Worm (Caenorhabditis elegans): Measurements from ENCODE around the gene nspg-7.1.

DNA sequence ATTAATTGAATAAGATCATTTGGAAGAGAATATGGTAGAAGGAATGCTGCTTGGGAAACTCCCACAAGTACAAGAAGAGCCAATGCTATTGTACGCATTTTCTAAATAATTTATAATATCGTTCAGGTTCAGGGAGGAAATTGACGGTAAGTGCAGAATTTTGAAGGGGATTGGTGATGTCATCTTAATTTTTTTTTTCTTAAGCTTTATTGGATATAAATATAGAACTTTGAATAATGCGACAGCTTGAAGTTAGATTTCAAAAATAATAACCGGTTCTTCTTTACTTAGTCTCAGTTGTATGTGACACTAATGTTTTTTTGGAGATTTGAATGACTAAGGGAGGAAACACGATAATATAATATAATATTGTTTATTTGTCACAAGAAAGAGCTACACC is at the start of gene nspg-7.1:
- TF ChIP-seq ama-1 (optimal IDR thresholded peaks at IDR 0.05): no peak
- TF ChIP-seq nhr-11 (tag; optimal IDR thresholded peaks at IDR 0.05): no peak
- TF ChIP-seq nhr-23 (tag; optimal IDR thresholded peaks at IDR 0.05): no peak
- TF ChIP-seq ceh-82 (tag; optimal IDR thresholded peaks at IDR 0.05): no peak
- no peak for TF ChIP-seq ceh-9 (tag; optimal IDR thresholded peaks at IDR 0.05)

Data from whole organism, L3 larva.